Fruit fly (Drosophila melanogaster): ENCODE measurements around the gene EMC4.

The EMC4 gene

dm6 chr3L:22830132-22830697 lies 37.8 kb downstream of the EMC4 start:
- no peak for TF ChIP-seq CG8159 (tag; optimal IDR thresholded peaks at IDR 0.05)
- TF ChIP-seq CG13204 (GFP tag; optimal IDR thresholded peaks at IDR 0.05), result no peak
- TF ChIP-seq CG4496 (GFP tag; IDR thresholded peaks at IDR 0.05), result no peak

- peak; percentile 3 for TF ChIP-seq CG15710 (tag; optimal IDR thresholded peaks at IDR 0.05)
- TF ChIP-seq Snoo (tag; optimal IDR thresholded peaks at IDR 0.05), result no peak
- TF ChIP-seq CG13204 (GFP tag; optimal IDR thresholded peaks at IDR 0.05), result peak; percentile 33
- TF ChIP-seq CG17806 (tag; optimal IDR thresholded peaks at IDR 0.05), result peak; percentile 9
- peak; percentile 20 for TF ChIP-seq gl (tag; optimal IDR thresholded peaks at IDR 0.05)
- TF ChIP-seq D1 (tag; optimal IDR thresholded peaks at IDR 0.05), result peak; percentile 33
- peak; percentile 4 for TF ChIP-seq Pif1B (GFP tag; optimal IDR thresholded peaks at IDR 0.05)
- no peak for TF ChIP-seq rn (GFP tag; IDR thresholded peaks at IDR 0.05)
Measured at dm6 chr3L:22826236-22826635, 41.8 kb downstream of the EMC4 start.

DNA sequence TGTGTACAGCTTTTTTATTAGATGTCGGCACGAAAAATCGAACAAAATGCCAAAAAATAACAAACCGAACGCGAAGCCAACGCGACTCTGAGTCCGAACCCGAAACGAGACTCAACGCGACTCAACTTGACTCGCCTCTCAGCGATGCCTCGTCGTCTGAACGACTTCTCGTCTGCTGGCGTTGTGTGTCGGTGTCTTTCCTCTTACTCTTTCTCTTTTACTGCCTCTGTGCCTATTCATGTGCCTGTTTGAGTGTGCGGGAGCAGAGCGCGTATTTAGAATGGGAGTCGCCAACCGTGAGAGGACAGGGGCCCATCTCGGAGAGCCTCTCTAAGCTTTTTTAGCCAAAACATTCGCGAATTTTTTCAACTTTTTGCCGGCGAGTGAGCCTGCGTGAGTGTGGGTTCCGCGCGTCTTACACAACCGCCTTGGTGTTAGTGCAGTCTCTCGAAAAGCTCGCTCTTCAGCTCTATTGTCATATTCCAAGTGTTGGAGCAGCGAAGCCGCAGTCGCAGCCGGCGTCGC lies 43.3 kb downstream of the EMC4 start:
- peak; percentile 55 for TF ChIP-seq Pif1A (GFP tag; optimal IDR thresholded peaks at IDR 0.05)
- TF ChIP-seq D1 (tag; optimal IDR thresholded peaks at IDR 0.05), result no peak
- peak; percentile 7 for TF ChIP-seq Snoo (tag; optimal IDR thresholded peaks at IDR 0.05)
- TF ChIP-seq CG4496 (GFP tag; IDR thresholded peaks at IDR 0.05), result peak; percentile 71; the same call in 2 of the 3 replicates
- TF ChIP-seq CG13204 (GFP tag; optimal IDR thresholded peaks at IDR 0.05), result peak; percentile 75
- no peak for TF ChIP-seq CG10348 (GFP tag; IDR thresholded peaks at IDR 0.05)
- TF ChIP-seq Pif1B (GFP tag; optimal IDR thresholded peaks at IDR 0.05), result peak; percentile 56
- no peak; the same call in none of the 2 replicates for TF ChIP-seq CG32121 (GFP tag; IDR thresholded peaks at IDR 0.05)
- peak; percentile 79 for TF ChIP-seq Ets98B (GFP tag; IDR thresholded peaks at IDR 0.05)
- no peak for TF ChIP-seq CG17806 (tag; optimal IDR thresholded peaks at IDR 0.05)
- peak; percentile 81 for TF ChIP-seq CG12605 (GFP tag; IDR thresholded peaks at IDR 0.05)
- TF ChIP-seq CG34367 (tag; optimal IDR thresholded peaks at IDR 0.05), result no peak
- TF ChIP-seq fd96Ca (GFP tag; IDR thresholded peaks at IDR 0.05), result peak; percentile 72
- peak; percentile 8 for TF ChIP-seq CG8301 (tag; optimal IDR thresholded peaks at IDR 0.05)
- no peak for TF ChIP-seq CG8159 (tag; optimal IDR thresholded peaks at IDR 0.05)
- no peak for TF ChIP-seq rn (GFP tag; IDR thresholded peaks at IDR 0.05)
- no peak for TF ChIP-seq CG9948 (tag; optimal IDR thresholded peaks at IDR 0.05)
- TF ChIP-seq CG15710 (tag; optimal IDR thresholded peaks at IDR 0.05), result peak; percentile 3
- TF ChIP-seq gl (tag; optimal IDR thresholded peaks at IDR 0.05), result peak; percentile 61
- TF ChIP-seq CG14655 (GFP tag; optimal IDR thresholded peaks at IDR 0.05), result peak; percentile 51
- peak; percentile 62 for TF ChIP-seq EcR (GFP tag; optimal IDR thresholded peaks at IDR 0.05)

DNA sequence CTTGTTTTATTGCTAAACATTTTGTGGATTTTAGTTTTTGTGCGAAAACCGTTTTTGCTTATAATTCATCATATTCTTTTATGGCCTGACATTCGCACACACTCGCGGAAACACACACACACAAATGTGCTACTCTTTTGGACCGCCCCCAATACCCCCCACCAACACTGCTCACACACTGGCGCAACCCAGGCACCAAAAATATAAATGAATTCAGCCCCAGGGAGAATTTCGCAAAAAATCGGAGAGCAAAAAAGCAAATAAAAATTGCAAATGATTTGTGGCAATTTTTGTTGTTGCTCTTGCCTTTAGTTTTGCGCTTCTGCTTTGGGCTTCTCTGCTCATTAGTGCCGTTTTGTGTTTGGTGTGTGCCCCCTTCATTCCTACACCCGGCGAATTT lies 44.8 kb downstream of the EMC4 start:
- TF ChIP-seq CG10348 (GFP tag; IDR thresholded peaks at IDR 0.05) (no peak), CG32121 (GFP tag; IDR thresholded peaks at IDR 0.05) (peak; percentile 65), rn (GFP tag; IDR thresholded peaks at IDR 0.05) (no peak), CG4496 (GFP tag; IDR thresholded peaks at IDR 0.05) (peak; percentile 41; the same call in 2 of the 3 replicates), Ets98B (GFP tag; IDR thresholded peaks at IDR 0.05) (peak; percentile 29; the same call in 1 of the 2 replicates)

DNA sequence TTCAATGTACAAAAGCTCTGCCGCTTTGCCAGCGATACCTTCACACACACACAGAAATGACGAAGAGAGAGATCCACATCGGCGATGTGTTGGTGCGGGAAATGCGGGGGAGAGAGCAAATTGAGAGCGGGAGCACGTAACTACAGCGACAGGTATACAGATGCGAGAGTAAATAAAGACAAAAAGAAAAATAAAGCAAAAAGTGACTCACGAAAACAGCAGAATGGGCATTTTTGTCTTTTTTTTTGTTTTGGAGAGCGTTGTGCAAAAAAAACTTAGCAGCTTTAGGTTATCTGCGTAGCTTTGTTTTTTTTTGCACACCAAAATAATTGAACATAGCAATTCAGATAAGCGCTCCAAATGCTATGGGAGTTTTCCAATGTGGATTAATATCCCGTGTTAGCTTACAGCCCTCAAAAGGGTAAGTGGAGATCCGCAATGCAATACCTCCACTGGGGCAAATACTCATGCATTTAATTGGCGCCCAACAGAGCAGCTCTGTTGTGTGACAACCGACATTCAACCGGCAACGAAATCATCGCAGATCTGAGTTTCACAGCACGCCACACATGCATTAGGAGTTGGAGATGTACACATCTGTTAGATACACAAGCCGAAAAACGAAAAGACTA lies 45.4 kb downstream of the EMC4 start:
- TF ChIP-seq CG34367 (tag; optimal IDR thresholded peaks at IDR 0.05) (peak; percentile 84), fd96Ca (GFP tag; IDR thresholded peaks at IDR 0.05) (peak; percentile 94), D1 (tag; optimal IDR thresholded peaks at IDR 0.05) (peak; percentile 77), gl (tag; optimal IDR thresholded peaks at IDR 0.05) (peak; percentile 97), CG8301 (tag; optimal IDR thresholded peaks at IDR 0.05) (peak; percentile 83), CG12605 (GFP tag; IDR thresholded peaks at IDR 0.05) (peak; percentile 98), CG17806 (tag; optimal IDR thresholded peaks at IDR 0.05) (peak; percentile 68), CG4496 (GFP tag; IDR thresholded peaks at IDR 0.05) (peak; percentile 98), Snoo (tag; optimal IDR thresholded peaks at IDR 0.05) (peak; percentile 87), CG15710 (tag; optimal IDR thresholded peaks at IDR 0.05) (peak; percentile 84), Ets98B (GFP tag; IDR thresholded peaks at IDR 0.05) (peak; percentile 95), CG8159 (tag; optimal IDR thresholded peaks at IDR 0.05) (peak; percentile 82), rn (GFP tag; IDR thresholded peaks at IDR 0.05) (peak; percentile 88), Pif1A (GFP tag; optimal IDR thresholded peaks at IDR 0.05) (peak; percentile 87), CG10348 (GFP tag; IDR thresholded peaks at IDR 0.05) (peak; percentile 24; the same call in 1 of the 2 replicates), CG13204 (GFP tag; optimal IDR thresholded peaks at IDR 0.05) (peak; percentile 97), CG14655 (GFP tag; optimal IDR thresholded peaks at IDR 0.05) (peak; percentile 85), CG9948 (tag; optimal IDR thresholded peaks at IDR 0.05) (peak; percentile 77), EcR (GFP tag; optimal IDR thresholded peaks at IDR 0.05) (peak; percentile 72), Pif1B (GFP tag; optimal IDR thresholded peaks at IDR 0.05) (peak; percentile 76), CG32121 (GFP tag; IDR thresholded peaks at IDR 0.05) (peak; percentile 96)

DNA sequence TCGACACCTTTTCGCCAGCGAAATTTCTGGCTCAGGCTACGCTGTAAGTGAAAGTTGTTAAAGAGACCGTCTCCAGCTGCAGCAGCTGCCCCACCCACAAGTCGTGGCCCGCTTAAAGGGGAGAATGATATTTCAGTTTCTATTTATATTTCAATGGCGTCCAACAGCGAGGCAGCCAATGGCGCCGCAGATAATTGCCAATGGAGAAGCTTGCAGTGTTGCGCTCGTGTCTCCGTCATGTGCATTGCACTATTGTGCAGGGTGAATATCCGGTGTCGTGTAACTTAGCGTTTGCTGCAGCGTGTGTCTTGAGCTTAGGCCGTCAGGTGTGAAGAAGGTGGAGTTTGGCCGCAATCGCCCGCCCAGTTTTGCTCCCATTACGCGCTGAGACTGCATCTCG lies 46.7 kb downstream of the EMC4 start:
- TF ChIP-seq CG4496 (GFP tag; IDR thresholded peaks at IDR 0.05) (0 out of 3 replicates have a peak, but pooled peaks have one; percentile 29), CG10348 (GFP tag; IDR thresholded peaks at IDR 0.05) (no peak), CG32121 (GFP tag; IDR thresholded peaks at IDR 0.05) (no peak), CG14655 (GFP tag; optimal IDR thresholded peaks at IDR 0.05) (no peak), CG12605 (GFP tag; IDR thresholded peaks at IDR 0.05) (peak; percentile 34; the same call in 1 of the 2 replicates), D1 (tag; optimal IDR thresholded peaks at IDR 0.05) (no peak)
